Fruit fly (Drosophila melanogaster): ENCODE measurements around the gene CG31441.

CG31441 gene

dm6 chr3R:11200885-11201421 is 35.1 kb upstream of the CG31441 start (continued):
- TF ChIP-seq kah (GFP tag; optimal IDR thresholded peaks at IDR 0.05) (no peak), Asciz (GFP tag; optimal IDR thresholded peaks at IDR 0.05) (peak; percentile 32), CG7556 (GFP tag; optimal IDR thresholded peaks at IDR 0.05) (peak; percentile 51), gem (tag; optimal IDR thresholded peaks at IDR 0.05) (peak; percentile 82), CG8359 (GFP tag; optimal IDR thresholded peaks at IDR 0.05; ENCODE audit: borderline replicate concordance) (no peak), fd96Cb (tag; optimal IDR thresholded peaks at IDR 0.05) (peak; percentile 49), Ada2b (GFP tag; IDR thresholded peaks at IDR 0.05) (peak; percentile 57), exex (tag; optimal IDR thresholded peaks at IDR 0.05) (peak; percentile 65), lbe (GFP tag; optimal IDR thresholded peaks at IDR 0.05) (peak; percentile 81), yki (optimal IDR thresholded peaks at IDR 0.05) (no peak), unc-4 (GFP tag; IDR thresholded peaks at IDR 0.05; ENCODE audit: partially characterized antibody) (no peak), CG4820 (GFP tag; optimal IDR thresholded peaks at IDR 0.05) (peak; percentile 28), CG12391 (tag; optimal IDR thresholded peaks at IDR 0.05) (peak; percentile 60), pzg (GFP tag; optimal IDR thresholded peaks at IDR 0.05) (no peak), Sox102F (GFP tag; optimal IDR thresholded peaks at IDR 0.05) (peak; percentile 71), ftz-f1 (GFP tag; optimal IDR thresholded peaks at IDR 0.05) (no peak), CG13424 (tag; optimal IDR thresholded peaks at IDR 0.05) (peak; percentile 53), Dek (tag; optimal IDR thresholded peaks at IDR 0.05) (peak; percentile 75), CG7928 (GFP tag; optimal IDR thresholded peaks at IDR 0.05) (no peak), CG14441 (GFP tag; IDR thresholded peaks at IDR 0.05) (peak; percentile 75), sens (GFP tag) (no peak), CG4730 (GFP tag; IDR thresholded peaks at IDR 0.05) (no peak), Atf6 (GFP tag; IDR thresholded peaks at IDR 0.05) (peak; percentile 75; the same call in 1 of the 2 replicates), Hr51 (GFP tag; optimal IDR thresholded peaks at IDR 0.05) (peak in 1 of 2 experiments; percentile 77), D19A (tag; optimal IDR thresholded peaks at IDR 0.05) (peak; percentile 59), hbn (GFP tag; IDR thresholded peaks at IDR 0.05; ENCODE audit: partially characterized antibody) (no peak), Sin3A (optimal IDR thresholded peaks at IDR 0.05) (no peak), Dip3 (GFP tag; optimal IDR thresholded peaks at IDR 0.05) (peak; percentile 39)

DNA sequence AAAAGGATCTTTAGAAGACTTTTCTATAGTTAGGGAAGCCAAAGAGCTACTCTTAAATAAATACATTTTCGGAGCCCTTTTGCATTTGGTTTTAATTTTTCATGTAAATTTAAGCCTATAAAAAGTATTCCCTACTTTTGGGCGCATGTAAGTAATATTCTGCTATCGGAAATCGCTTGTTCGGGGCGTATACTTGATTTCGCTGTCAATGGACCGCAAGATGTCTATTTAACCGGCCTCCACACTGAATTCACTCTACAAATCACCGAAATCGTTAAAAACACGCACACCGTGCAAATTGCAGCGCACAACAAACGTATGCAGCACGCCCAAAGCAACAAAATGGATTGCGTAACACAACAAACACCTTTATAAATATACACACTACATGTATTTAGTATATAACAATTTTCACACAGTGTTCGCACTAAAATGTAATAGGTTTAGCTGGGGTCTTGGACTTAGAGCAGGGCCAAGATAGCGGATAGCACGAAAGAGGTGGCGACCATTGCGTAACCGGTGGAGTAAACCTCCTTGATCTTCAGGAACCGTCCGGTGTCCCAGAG is 27.2 kb upstream of the CG31441 start:
- TF ChIP-seq CG15479 (GFP tag; optimal IDR thresholded peaks at IDR 0.05) (peak; percentile 35), PHDP (tag; optimal IDR thresholded peaks at IDR 0.05) (no peak), CG17361 (GFP tag; IDR thresholded peaks at IDR 0.05) (no peak), CG6854 (GFP tag; optimal IDR thresholded peaks at IDR 0.05) (no peak), CG12769 (tag; optimal IDR thresholded peaks at IDR 0.05) (no peak), crc (GFP tag; optimal IDR thresholded peaks at IDR 0.05) (no peak), Hr78 (GFP tag; optimal IDR thresholded peaks at IDR 0.05) (no peak), CTCF (GFP tag; optimal IDR thresholded peaks at IDR 0.05) (peak; percentile 53), CG10209 (GFP tag; optimal IDR thresholded peaks at IDR 0.05) (no peak), ci (GFP tag; IDR thresholded peaks at IDR 0.05) (0 out of 3 replicates have a peak, but pooled peaks have one; percentile 28), CG31365 (tag; optimal IDR thresholded peaks at IDR 0.05) (no peak), CG14965 (GFP tag; optimal IDR thresholded peaks at IDR 0.05; ENCODE audit: borderline replicate concordance) (no peak), hb (GFP tag; IDR thresholded peaks at IDR 0.05; ENCODE audit: partially characterized antibody) (no peak), Side (GFP tag; optimal IDR thresholded peaks at IDR 0.05) (no peak), sr (GFP tag; IDR thresholded peaks at IDR 0.05) (no peak), CG7839 (tag; optimal IDR thresholded peaks at IDR 0.05) (peak; percentile 11), CG6254 (GFP tag; optimal IDR thresholded peaks at IDR 0.05) (no peak), cad (GFP tag; optimal IDR thresholded peaks at IDR 0.05) (no peak), emc (GFP tag; optimal IDR thresholded peaks at IDR 0.05) (no peak), CG34422 (GFP tag; IDR thresholded peaks at IDR 0.05) (no peak), row (GFP tag; IDR thresholded peaks at IDR 0.05) (no peak), gt (GFP tag; IDR thresholded peaks at IDR 0.05) (no peak), Dp (GFP tag; optimal IDR thresholded peaks at IDR 0.05) (no peak), Rx (GFP tag; IDR thresholded peaks at IDR 0.05) (no peak)

Data from whole organism, embryonic.